Fruit fly (Drosophila melanogaster): ENCODE measurements around the gene CG13280.

DNA sequence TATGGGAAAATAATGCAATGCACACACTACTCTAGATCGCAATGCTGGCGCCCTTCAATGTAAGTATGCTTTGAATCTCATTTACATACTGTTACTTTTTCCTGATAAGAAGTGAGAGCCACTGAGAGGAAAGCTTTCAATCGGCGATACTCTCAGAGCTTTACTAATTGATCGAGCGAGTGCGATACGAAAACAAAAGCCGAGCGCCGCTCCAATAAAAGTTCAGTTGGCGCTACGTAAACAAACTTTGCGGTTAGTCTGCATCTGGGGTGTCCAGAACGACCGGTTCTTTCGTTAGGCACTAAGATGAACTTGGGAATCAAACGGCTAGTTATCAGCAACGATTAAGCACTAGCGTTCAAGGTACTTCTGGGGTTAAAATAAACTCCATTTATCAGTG lies 29.5 kb downstream of the CG13280 start, which contains the start of gene CG17928:
- no peak for TF ChIP-seq usp (GFP tag; optimal IDR thresholded peaks at IDR 0.05)
- TF ChIP-seq psq (optimal IDR thresholded peaks at IDR 0.05), result no peak
- no peak for TF ChIP-seq CG8478 (optimal IDR thresholded peaks at IDR 0.05)
- no peak for TF ChIP-seq EcR (GFP tag; optimal IDR thresholded peaks at IDR 0.05)

Measured in whole organism.